Fruit fly (Drosophila melanogaster): ENCODE measurements around the gene CG33296.
"Not testable (repeated sequence)": the region's sequence is repeated elsewhere in the genome, so short reads cannot be mapped to it uniquely, and the experiment has no call there.

CG33296 gene

DNA sequence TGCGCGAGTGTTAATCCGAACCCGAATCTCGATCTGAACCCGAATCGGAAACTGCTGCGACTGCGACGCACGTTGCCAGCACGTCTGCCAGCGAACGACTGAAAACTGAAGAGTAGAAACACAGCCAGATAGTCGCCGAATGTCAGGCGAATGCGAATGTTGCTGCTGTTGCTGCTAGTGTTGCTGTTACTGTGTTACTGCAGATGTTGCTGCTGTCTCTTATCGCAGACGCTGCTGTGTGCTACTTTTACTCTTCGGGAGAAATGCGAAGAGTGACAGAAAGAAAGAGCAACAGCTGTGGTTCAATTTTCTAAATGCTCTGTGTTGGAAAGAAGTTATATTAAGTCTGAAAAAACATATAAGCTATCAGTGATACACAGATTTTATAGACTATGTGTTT, 22.3 kb upstream of the CG33296 start, which contains the start of gene CG31904:
Gene CG31904, minus strand, starts transcription at position 101 of the 400 bp plus-strand sequence.
- not testable (repeated sequence) for TF ChIP-seq vfl (GFP tag; optimal IDR thresholded peaks at IDR 0.05); GATAe (GFP tag; conservative IDR thresholded peaks at IDR 0.05); CG30020 (tag; optimal IDR thresholded peaks at IDR 0.05)

dm6 chr2L:7732570-7732969, 16.1 kb upstream of the CG33296 start, which contains the start of gene CG13796:
Gene CG13796 (minus strand): TSS chr2L:7732670.
- TF ChIP-seq gro, CG17385, CG12071 (GFP tag; optimal IDR thresholded peaks at IDR 0.05): not testable (repeated sequence)

DNA sequence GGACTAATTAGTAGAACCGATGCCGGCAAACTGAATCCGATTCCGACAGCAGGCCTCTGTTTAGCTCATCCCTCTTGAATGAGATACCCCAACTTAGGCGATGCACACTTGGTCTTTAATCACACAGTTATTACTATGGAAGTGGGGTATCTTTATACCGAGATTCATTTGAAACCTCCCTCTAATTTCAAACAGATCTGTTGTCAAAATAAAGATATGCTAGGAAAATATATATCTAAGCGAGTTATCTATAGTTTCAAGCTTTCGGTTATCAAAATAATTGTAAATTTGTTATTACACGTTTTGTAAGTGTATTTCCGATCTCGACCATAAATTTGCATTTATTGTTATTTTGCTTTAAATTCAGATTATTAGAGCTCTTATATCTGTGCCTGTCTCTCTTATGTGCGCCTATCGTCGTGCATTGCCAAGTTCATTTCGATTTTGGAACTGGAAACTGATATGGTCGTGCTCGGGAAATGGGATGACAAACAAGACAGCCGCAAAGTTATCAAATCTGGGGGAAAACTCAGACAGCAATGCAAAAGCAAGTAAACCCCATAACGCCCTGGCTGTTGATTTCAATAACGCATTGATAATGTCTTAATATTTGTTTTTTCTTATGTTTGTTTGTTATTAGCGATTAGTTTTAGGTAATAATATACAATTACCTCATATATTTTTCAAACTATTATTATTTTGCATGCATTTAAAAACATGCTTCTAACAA, 10.0 kb upstream of the CG33296 start, which contains the start of gene CG13795:
Gene CG13795, minus strand, starts transcription at position 31 of the 730 bp plus-strand sequence.
- TF ChIP-seq CG2712 (tag; optimal IDR thresholded peaks at IDR 0.05) = no peak
- TF ChIP-seq Sox102F (GFP tag; optimal IDR thresholded peaks at IDR 0.05) = no peak
- TF ChIP-seq CG6272 (GFP tag; IDR thresholded peaks at IDR 0.05) = no peak
- TF ChIP-seq CoRest (tag; optimal IDR thresholded peaks at IDR 0.05) = peak; percentile 13
- TF ChIP-seq dm (GFP tag; optimal IDR thresholded peaks at IDR 0.05) = no peak
- no peak for TF ChIP-seq CG7963 (GFP tag; IDR thresholded peaks at IDR 0.05; ENCODE audit: partially characterized antibody)
- TF ChIP-seq NFAT (GFP tag; IDR thresholded peaks at IDR 0.05) = no peak
- TF ChIP-seq gem (tag; optimal IDR thresholded peaks at IDR 0.05) = peak; percentile 38
- TF ChIP-seq D19A (tag; optimal IDR thresholded peaks at IDR 0.05) = peak; percentile 93
- TF ChIP-seq CG5180 (GFP tag; optimal IDR thresholded peaks at IDR 0.05) = no peak
- peak; percentile 15 for TF ChIP-seq Ets65A (GFP tag)
- TF ChIP-seq mam (GFP tag; optimal IDR thresholded peaks at IDR 0.05) = no peak
- TF ChIP-seq CG13894 (tag; optimal IDR thresholded peaks at IDR 0.05) = no peak
- no peak for TF ChIP-seq luna (GFP tag; optimal IDR thresholded peaks at IDR 0.05)
- no peak for TF ChIP-seq knrl (GFP tag; IDR thresholded peaks at IDR 0.05; ENCODE audit: partially characterized antibody)

dm6 chr2L:7722723-7723122, 6.3 kb upstream of the CG33296 start, which contains the start of gene CG13794:
Gene CG13794 (minus strand): TSS chr2L:7722823.
- TF ChIP-seq tin (GFP tag; optimal IDR thresholded peaks at IDR 0.05) (no peak), CG6765 (GFP tag; optimal IDR thresholded peaks at IDR 0.05) (no peak)

dm6 chr2L:7722102-7722501, 5.7 kb upstream of the CG33296 start:
- TF ChIP-seq dysf (GFP tag; IDR thresholded peaks at IDR 0.05) = no peak
- no peak for TF ChIP-seq Hr51 (GFP tag; optimal IDR thresholded peaks at IDR 0.05)
- TF ChIP-seq CG7786 (GFP tag; optimal IDR thresholded peaks at IDR 0.05) = no peak
- no peak for TF ChIP-seq unc-4 (GFP tag; IDR thresholded peaks at IDR 0.05; ENCODE audit: partially characterized antibody)
- no peak for TF ChIP-seq CG14667 (GFP tag; IDR thresholded peaks at IDR 0.05)
- no peak for TF ChIP-seq tio (GFP tag; optimal IDR thresholded peaks at IDR 0.05)
- TF ChIP-seq Drgx (GFP tag; IDR thresholded peaks at IDR 0.05) = no peak
- TF ChIP-seq CG6272 (GFP tag; IDR thresholded peaks at IDR 0.05) = no peak
- TF ChIP-seq Jarid2 (GFP tag; optimal IDR thresholded peaks at IDR 0.05) = no peak
- no peak for TF ChIP-seq chinmo (GFP tag; IDR thresholded peaks at IDR 0.05; ENCODE audit: partially characterized antibody)
- no peak for TF ChIP-seq CG17361 (GFP tag; IDR thresholded peaks at IDR 0.05)
- no peak for TF ChIP-seq fd102C (GFP tag; optimal IDR thresholded peaks at IDR 0.05)
- no peak for TF ChIP-seq ERR (GFP tag; optimal IDR thresholded peaks at IDR 0.05)
- no peak for TF ChIP-seq trem (tag; optimal IDR thresholded peaks at IDR 0.05)
- TF ChIP-seq C15 (GFP tag; IDR thresholded peaks at IDR 0.05) = no peak
- no peak for TF ChIP-seq schlank (tag; optimal IDR thresholded peaks at IDR 0.05)
- TF ChIP-seq fu2 (GFP tag; optimal IDR thresholded peaks at IDR 0.05) = no peak
- no peak for TF ChIP-seq Gsc (GFP tag; IDR thresholded peaks at IDR 0.05)
- no peak for TF ChIP-seq Six4 (GFP tag; optimal IDR thresholded peaks at IDR 0.05)
